Fruit fly (Drosophila melanogaster): ENCODE data around the gene AdamTS-B.

AdamTS-B gene

dm6 chrX:5756146-5756545 lies 57.8 kb downstream of the AdamTS-B start:
- no peak for TF ChIP-seq CG1792 (GFP tag; optimal IDR thresholded peaks at IDR 0.05)
- TF ChIP-seq Blimp-1 (GFP tag; optimal IDR thresholded peaks at IDR 0.05) = peak; percentile 85
- peak in 1 of 2 experiments; percentile 81 for TF ChIP-seq Hr78 (GFP tag; optimal IDR thresholded peaks at IDR 0.05)
- peak; percentile 50; the same call in 1 of the 2 replicates for TF ChIP-seq CG32772 (GFP tag; IDR thresholded peaks at IDR 0.05)
- no peak for TF ChIP-seq CG1024 (GFP tag; IDR thresholded peaks at IDR 0.05)
- TF ChIP-seq CG17568 (GFP tag; optimal IDR thresholded peaks at IDR 0.05) = no peak
- TF ChIP-seq z (GFP tag; IDR thresholded peaks at IDR 0.05) = 0 out of 3 replicates have a peak, but pooled peaks have one; percentile 20
- peak; percentile 71; the same call in 1 of the 2 replicates for TF ChIP-seq NFAT (GFP tag; IDR thresholded peaks at IDR 0.05)
- 0 out of 2 replicates have a peak, but pooled peaks have one; percentile 9 for TF ChIP-seq stc (GFP tag; IDR thresholded peaks at IDR 0.05)
- peak; percentile 92 for TF ChIP-seq crol (GFP tag; IDR thresholded peaks at IDR 0.05)
- TF ChIP-seq chinmo (GFP tag; IDR thresholded peaks at IDR 0.05; ENCODE audit: partially characterized antibody) = 0 out of 4 replicates have a peak, but pooled peaks have one; percentile 16
- peak in 1 of 2 experiments; percentile 84 for TF ChIP-seq Pdp1 (GFP tag; optimal IDR thresholded peaks at IDR 0.05)
- TF ChIP-seq CG6791 (GFP tag; IDR thresholded peaks at IDR 0.05; ENCODE audit: partially characterized antibody) = 0 out of 3 replicates have a peak, but pooled peaks have one; percentile 24
- TF ChIP-seq gem (tag; optimal IDR thresholded peaks at IDR 0.05) = no peak
- peak; percentile 90 for TF ChIP-seq CG10431 (GFP tag; optimal IDR thresholded peaks at IDR 0.05)
- no peak for TF ChIP-seq exex (tag; optimal IDR thresholded peaks at IDR 0.05)
- TF ChIP-seq CG2199 (GFP tag; IDR thresholded peaks at IDR 0.05) = peak; percentile 79; the same call in 1 of the 3 replicates
